Fruit fly (Drosophila melanogaster): ENCODE measurements around the gene Boh1.

DNA sequence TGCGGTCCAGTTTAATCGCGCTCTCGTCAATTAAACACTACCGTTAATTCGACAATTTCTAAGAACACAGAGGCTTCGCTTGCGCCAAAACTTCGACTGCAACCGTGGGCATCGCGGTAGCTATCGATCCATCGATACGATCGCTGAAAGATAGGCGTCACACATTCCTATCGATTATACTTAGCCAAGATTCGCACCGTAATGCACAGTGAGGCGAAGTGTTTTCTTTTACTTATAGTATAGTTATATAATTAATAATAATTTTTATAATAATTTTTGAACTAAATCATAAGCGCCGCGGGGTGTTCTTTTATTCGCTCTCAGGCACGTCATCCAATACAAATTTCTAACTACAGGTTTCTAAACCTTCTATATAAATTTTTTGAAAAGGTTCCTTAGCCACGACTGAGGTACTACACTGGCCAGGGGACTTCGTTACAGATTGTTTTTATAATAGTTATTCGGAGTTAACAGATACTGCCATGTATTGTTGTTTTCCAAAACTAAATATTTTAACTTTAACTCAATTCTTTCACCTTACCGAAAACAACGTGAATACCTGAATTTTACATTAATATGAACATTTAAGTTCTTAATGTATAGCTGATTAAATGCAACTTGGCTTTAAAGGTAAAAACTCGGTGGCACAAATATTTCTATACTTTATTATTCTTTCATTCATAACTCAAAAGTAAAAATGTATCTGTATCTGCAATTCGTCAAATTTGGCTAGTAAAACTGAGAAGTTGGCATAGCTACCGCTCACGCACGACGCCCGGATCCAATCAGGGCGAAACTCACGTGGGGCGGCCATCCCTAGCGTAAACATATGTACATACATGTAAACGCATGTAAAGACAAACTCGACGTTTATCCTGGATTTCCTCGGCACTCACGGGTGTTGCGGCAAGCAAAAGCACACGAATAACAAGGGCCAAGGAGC is 18.8 kb upstream of the Boh1 start, which contains the start of the genes NSD and BOD1:
- TF ChIP-seq CG4496 (GFP tag; IDR thresholded peaks at IDR 0.05), result peak; percentile 46; the same call in 2 of the 3 replicates
- TF ChIP-seq Pif1A (GFP tag; optimal IDR thresholded peaks at IDR 0.05), result no peak
- TF ChIP-seq CG9948 (tag; optimal IDR thresholded peaks at IDR 0.05), result peak; percentile 4
- no peak for TF ChIP-seq gl (tag; optimal IDR thresholded peaks at IDR 0.05)
- TF ChIP-seq Pif1B (GFP tag; optimal IDR thresholded peaks at IDR 0.05), result no peak
- TF ChIP-seq fd96Ca (GFP tag; IDR thresholded peaks at IDR 0.05), result peak; percentile 65; the same call in 2 of the 3 replicates
- TF ChIP-seq CG17806 (tag; optimal IDR thresholded peaks at IDR 0.05), result peak; percentile 44
- TF ChIP-seq CG14655 (GFP tag; optimal IDR thresholded peaks at IDR 0.05), result no peak
